ENCODE assay signal across 3 fruit fly cellular contexts in genomic region chr2L:7204172-7204482, dm6.
TF ChIP-seq lines count a peak whose summit lies in the region.

TSS of gene CG4502 (minus strand) at chr2L:7204264.

TF ChIP-seq in whole organism, embryonic, 481 proteins besides CTCF, POLR2A, EP300 and RAD21 (continued from another document and continues in another):
- TF ChIP-seq vfl (GFP tag; optimal IDR thresholded peaks at IDR 0.05; lab: Kevin White, UChicago) = no peak
- TF ChIP-seq Rfx (GFP tag; IDR thresholded peaks at IDR 0.05; lab: Robert Waterston, UW) = peak; percentile 76
- TF ChIP-seq HHEX (GFP tag; optimal IDR thresholded peaks at IDR 0.05; lab: Kevin White, UChicago) = no peak
- no peak for TF ChIP-seq cas (GFP tag; IDR thresholded peaks at IDR 0.05; lab: Robert Waterston, UW)
- TF ChIP-seq CG34376 (GFP tag; optimal IDR thresholded peaks at IDR 0.05; lab: Kevin White, UChicago) = peak; percentile 69
- TF ChIP-seq row (GFP tag; IDR thresholded peaks at IDR 0.05; lab: Robert Waterston, UW) = peak; percentile 63
- no peak for TF ChIP-seq danr (GFP tag; IDR thresholded peaks at IDR 0.05; lab: Robert Waterston, UW)
- no peak for TF ChIP-seq repo (GFP tag; optimal IDR thresholded peaks at IDR 0.05; lab: Kevin White, UChicago)
- TF ChIP-seq CG10462 (GFP tag; optimal IDR thresholded peaks at IDR 0.05; lab: Kevin White, UChicago) = no peak
- no peak for TF ChIP-seq CG11504 (tag; optimal IDR thresholded peaks at IDR 0.05; lab: Kevin White, UChicago)
- no peak for TF ChIP-seq da (GFP tag; optimal IDR thresholded peaks at IDR 0.05; lab: Kevin White, UChicago)
- no peak for TF ChIP-seq Ssrp (tag; optimal IDR thresholded peaks at IDR 0.05; lab: Kevin White, UChicago)
- TF ChIP-seq mirr (GFP tag; optimal IDR thresholded peaks at IDR 0.05; lab: Kevin White, UChicago) = no peak
- TF ChIP-seq Gsc (GFP tag; IDR thresholded peaks at IDR 0.05; lab: Robert Waterston, UW) = no peak
- TF ChIP-seq kni (GFP tag; optimal IDR thresholded peaks at IDR 0.05; lab: Kevin White, UChicago) = no peak
- no peak for TF ChIP-seq CG7556 (GFP tag; optimal IDR thresholded peaks at IDR 0.05; lab: Kevin White, UChicago)
- no peak for TF ChIP-seq wek (GFP tag; optimal IDR thresholded peaks at IDR 0.05; lab: Kevin White, UChicago)
- TF ChIP-seq bbx (GFP tag; IDR thresholded peaks at IDR 0.05; lab: Robert Waterston, UW; ENCODE audit: partially characterized antibody) = peak; percentile 100
- TF ChIP-seq pum (GFP tag; optimal IDR thresholded peaks at IDR 0.05; lab: Kevin White, UChicago) = no peak
- TF ChIP-seq Kr (GFP tag; optimal IDR thresholded peaks at IDR 0.05; lab: Kevin White, UChicago) = no peak
- TF ChIP-seq crol (GFP tag; IDR thresholded peaks at IDR 0.05; lab: Robert Waterston, UW) = no peak
- peak; percentile 50 for TF ChIP-seq CHES-1-like (GFP tag; optimal IDR thresholded peaks at IDR 0.05; lab: Kevin White, UChicago)
- TF ChIP-seq cwo (GFP tag; optimal IDR thresholded peaks at IDR 0.05; lab: Kevin White, UChicago) = no peak
- TF ChIP-seq CG18599 (GFP tag; optimal IDR thresholded peaks at IDR 0.05; lab: Kevin White, UChicago) = no peak
- TF ChIP-seq fd3F (GFP tag; optimal IDR thresholded peaks at IDR 0.05; lab: Kevin White, UChicago) = no peak
- TF ChIP-seq cad (GFP tag; optimal IDR thresholded peaks at IDR 0.05; lab: Kevin White, UChicago) = no peak
- no peak for TF ChIP-seq CG2889 (GFP tag; IDR thresholded peaks at IDR 0.05; lab: Robert Waterston, UW)
- TF ChIP-seq CG1602 (GFP tag; optimal IDR thresholded peaks at IDR 0.05; lab: Kevin White, UChicago) = no peak
- no peak for TF ChIP-seq wor (GFP tag; IDR thresholded peaks at IDR 0.05; lab: Robert Waterston, UW)
- no peak for TF ChIP-seq CG30403 (GFP tag; optimal IDR thresholded peaks at IDR 0.05; lab: Kevin White, UChicago)
- no peak for TF ChIP-seq fd102C (GFP tag; optimal IDR thresholded peaks at IDR 0.05; lab: Kevin White, UChicago)
- TF ChIP-seq HLH54F (GFP tag; optimal IDR thresholded peaks at IDR 0.05; lab: Kevin White, UChicago) = no peak
- peak; percentile 50 for TF ChIP-seq CG17829 (tag; optimal IDR thresholded peaks at IDR 0.05; lab: Kevin White, UChicago)
- TF ChIP-seq CG4730 (GFP tag; IDR thresholded peaks at IDR 0.05; lab: Robert Waterston, UW) = no peak
- TF ChIP-seq CG11247 (GFP tag; IDR thresholded peaks at IDR 0.05; lab: Robert Waterston, UW) = no peak
- peak; percentile 52 for TF ChIP-seq lilli (GFP tag; optimal IDR thresholded peaks at IDR 0.05; lab: Kevin White, UChicago)
- TF ChIP-seq z (GFP tag; IDR thresholded peaks at IDR 0.05; lab: Robert Waterston, UW) = no peak
- TF ChIP-seq CG9727 (GFP tag; optimal IDR thresholded peaks at IDR 0.05; lab: Kevin White, UChicago) = no peak
- no peak for TF ChIP-seq CG3163 (GFP tag; optimal IDR thresholded peaks at IDR 0.05; lab: Kevin White, UChicago)
- TF ChIP-seq stc (GFP tag; IDR thresholded peaks at IDR 0.05; lab: Robert Waterston, UW) = no peak
- no peak for TF ChIP-seq odd (GFP tag; optimal IDR thresholded peaks at IDR 0.05; lab: Kevin White, UChicago)
- no peak for TF ChIP-seq cato (GFP tag; optimal IDR thresholded peaks at IDR 0.05; lab: Kevin White, UChicago; ENCODE audit: borderline replicate concordance)
- no peak for TF ChIP-seq BtbVII (GFP tag; optimal IDR thresholded peaks at IDR 0.05; lab: Kevin White, UChicago)
- TF ChIP-seq HmgZ (tag; optimal IDR thresholded peaks at IDR 0.05; lab: Kevin White, UChicago) = peak; percentile 87
- no peak for TF ChIP-seq chm (GFP tag; IDR thresholded peaks at IDR 0.05; lab: Robert Waterston, UW)
- TF ChIP-seq CG10565 (GFP tag; optimal IDR thresholded peaks at IDR 0.05; lab: Kevin White, UChicago) = no peak
- no peak for TF ChIP-seq so (GFP tag; IDR thresholded peaks at IDR 0.05; lab: Robert Waterston, UW)

TF ChIP-seq in whole organism, prepupa, 60 proteins besides CTCF, POLR2A, EP300 and RAD21 (continued from another document):
- TF ChIP-seq fd59A (GFP tag; optimal IDR thresholded peaks at IDR 0.05; lab: Kevin White, UChicago) (no peak), Sox14 (GFP tag; optimal IDR thresholded peaks at IDR 0.05; lab: Kevin White, UChicago) (peak; percentile 51), CG6276 (GFP tag; optimal IDR thresholded peaks at IDR 0.05; lab: Kevin White, UChicago) (no peak), pdm3 (GFP tag; optimal IDR thresholded peaks at IDR 0.05; lab: Kevin White, UChicago) (no peak), Ets96B (tag; optimal IDR thresholded peaks at IDR 0.05; lab: Kevin White, UChicago) (no peak), fd85E (GFP tag; optimal IDR thresholded peaks at IDR 0.05; lab: Kevin White, UChicago) (no peak), CG8319 (GFP tag; optimal IDR thresholded peaks at IDR 0.05; lab: Kevin White, UChicago) (no peak), CG4318 (GFP tag; optimal IDR thresholded peaks at IDR 0.05; lab: Kevin White, UChicago) (no peak), topi (GFP tag; optimal IDR thresholded peaks at IDR 0.05; lab: Kevin White, UChicago) (no peak), Gug (GFP tag; IDR thresholded peaks at IDR 0.05; lab: Robert Waterston, UW) (no peak), CG16779 (tag; optimal IDR thresholded peaks at IDR 0.05; lab: Kevin White, UChicago) (no peak), CG6792 (GFP tag; optimal IDR thresholded peaks at IDR 0.05; lab: Kevin White, UChicago) (no peak), CG15336 (GFP tag; IDR thresholded peaks at IDR 0.05; lab: Robert Waterston, UW) (no peak), Eip93F (GFP tag; optimal IDR thresholded peaks at IDR 0.05; lab: Kevin White, UChicago) (no peak), Eip75B (GFP tag; optimal IDR thresholded peaks at IDR 0.05; lab: Kevin White, UChicago) (peak; percentile 46), fkh (GFP tag; optimal IDR thresholded peaks at IDR 0.05; lab: Kevin White, UChicago) (no peak), CG1621 (tag; optimal IDR thresholded peaks at IDR 0.05; lab: Kevin White, UChicago) (no peak), dac (GFP tag; optimal IDR thresholded peaks at IDR 0.05; lab: Kevin White, UChicago) (no peak), esn (GFP tag; optimal IDR thresholded peaks at IDR 0.05; lab: Kevin White, UChicago) (peak; percentile 38), svp (GFP tag; lab: Kevin White, UChicago) (peak; percentile 67), vri (GFP tag; optimal IDR thresholded peaks at IDR 0.05; lab: Kevin White, UChicago) (no peak), spab (GFP tag; optimal IDR thresholded peaks at IDR 0.05; lab: Kevin White, UChicago) (no peak), Hr38 (GFP tag; optimal IDR thresholded peaks at IDR 0.05; lab: Kevin White, UChicago) (no peak), CG11762 (GFP tag; optimal IDR thresholded peaks at IDR 0.05; lab: Kevin White, UChicago; ENCODE audit: insufficient read depth) (no peak), CG6163 (GFP tag; IDR thresholded peaks at IDR 0.05; lab: Robert Waterston, UW) (no peak), dsx (GFP tag; optimal IDR thresholded peaks at IDR 0.05; lab: Kevin White, UChicago; ENCODE audit: poor library complexity, severe bottlenecking) (peak; percentile 15), Eip78C (GFP tag; lab: Kevin White, UChicago) (peak; percentile 59), Ets21C (GFP tag; optimal IDR thresholded peaks at IDR 0.05; lab: Kevin White, UChicago) (no peak), CG8632 (GFP tag; optimal IDR thresholded peaks at IDR 0.05; lab: Kevin White, UChicago) (no peak), Sox15 (GFP tag; optimal IDR thresholded peaks at IDR 0.05; lab: Kevin White, UChicago) (no peak), salr (GFP tag; optimal IDR thresholded peaks at IDR 0.05; lab: Kevin White, UChicago) (no peak), CG11294 (GFP tag; IDR thresholded peaks at IDR 0.05; lab: Robert Waterston, UW) (no peak), CG10631 (GFP tag; optimal IDR thresholded peaks at IDR 0.05; lab: Kevin White, UChicago) (no peak), ss (GFP tag; optimal IDR thresholded peaks at IDR 0.05; lab: Kevin White, UChicago) (peak in 1 of 2 experiments; percentile 2), OdsH (GFP tag; optimal IDR thresholded peaks at IDR 0.05; lab: Kevin White, UChicago) (no peak), achi (GFP tag; optimal IDR thresholded peaks at IDR 0.05; lab: Kevin White, UChicago) (no peak), Met (GFP tag; optimal IDR thresholded peaks at IDR 0.05; lab: Kevin White, UChicago) (peak; percentile 22), Blimp-1 (GFP tag; optimal IDR thresholded peaks at IDR 0.05; lab: Kevin White, UChicago) (no peak)

TF ChIP-seq in whole organism, wandering third instar larva, 38 proteins besides CTCF, POLR2A, EP300 and RAD21 (continued from another document):
- peak; percentile 61 for TF ChIP-seq Hnf4 (GFP tag; optimal IDR thresholded peaks at IDR 0.05; lab: Kevin White, UChicago)
